Worm (Caenorhabditis elegans): ENCODE data around the gene K10D11.7.

- no peak for TF ChIP-seq nhr-76 (tag; optimal IDR thresholded peaks at IDR 0.05)
- TF ChIP-seq dpl-1 (GFP tag; optimal IDR thresholded peaks at IDR 0.05): no peak
- TF ChIP-seq dmd-8 (GFP tag; IDR thresholded peaks at IDR 0.05): no peak
- no peak for TF ChIP-seq Y105C5A.15 (GFP tag; IDR thresholded peaks at IDR 0.05)
- peak in 1 of 2 experiments; percentile 95 for TF ChIP-seq unc-62 (GFP tag; optimal IDR thresholded peaks at IDR 0.05 in 1 of 2)
- TF ChIP-seq unc-62 (tag; optimal IDR thresholded peaks at IDR 0.05): no peak
- TF ChIP-seq R02D3.7 (tag; optimal IDR thresholded peaks at IDR 0.05): no peak
Observed at ce11 chrIV:12977650-12978049, 18.1 kb downstream of the K10D11.7 start.
